Worm (Caenorhabditis elegans): ENCODE results near the gene K07H8.12.

Gene K07H8.12

DNA sequence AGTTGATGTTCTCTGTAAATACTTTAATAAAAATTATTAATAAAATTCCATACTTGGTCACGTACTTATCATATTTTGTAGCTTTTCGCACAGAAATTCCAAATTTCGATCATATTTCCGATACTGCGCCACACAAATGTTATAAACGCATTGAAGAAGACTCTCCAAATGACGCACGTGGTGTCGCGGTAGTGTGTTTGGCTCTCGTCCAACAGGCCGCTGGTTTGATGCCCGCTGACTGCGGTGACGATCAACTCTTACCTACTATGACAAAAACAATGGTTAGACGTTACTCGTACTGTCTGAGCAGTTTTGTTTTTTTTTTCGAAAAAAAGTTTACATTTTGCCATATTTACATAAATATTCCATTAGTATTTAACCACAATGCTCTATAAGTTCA lies 23.7 kb downstream of the K07H8.12 start (continued):
- no peak for TF ChIP-seq mbf-1 (tag; optimal IDR thresholded peaks at IDR 0.05)
- peak; percentile 81 for TF ChIP-seq nhr-129 (tag; optimal IDR thresholded peaks at IDR 0.05)
- no peak for TF ChIP-seq peb-1 (tag; optimal IDR thresholded peaks at IDR 0.05)
- TF ChIP-seq dmd-4 (tag; optimal IDR thresholded peaks at IDR 0.05), result no peak
- peak; percentile 58 for TF ChIP-seq crh-2 (tag; optimal IDR thresholded peaks at IDR 0.05)
- TF ChIP-seq zag-1 (tag; optimal IDR thresholded peaks at IDR 0.05), result no peak
- TF ChIP-seq ztf-1 (GFP tag; conservative IDR thresholded peaks at IDR 0.05), result no peak
- peak; percentile 26 for TF ChIP-seq nhr-25 (tag; optimal IDR thresholded peaks at IDR 0.05)

DNA sequence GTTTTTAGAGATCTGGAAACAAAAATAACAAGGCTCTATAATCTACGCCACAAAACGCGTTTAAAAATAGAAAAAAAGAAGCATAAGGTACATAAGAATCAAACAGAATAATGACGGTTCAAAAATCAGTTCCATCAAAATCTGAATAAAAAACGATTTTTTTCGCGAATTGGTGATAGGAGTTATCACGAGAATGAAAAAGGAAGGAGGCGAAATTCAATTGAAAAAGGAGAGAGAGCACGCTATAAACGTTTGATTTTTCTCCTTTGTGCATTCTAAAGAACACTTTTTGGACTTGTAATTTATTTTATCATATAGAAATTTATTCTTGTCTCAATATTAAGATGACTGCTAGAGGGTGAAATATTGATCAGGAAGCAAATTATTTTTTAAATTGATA lies 25.2 kb downstream of the K07H8.12 start:
- TF ChIP-seq nhr-11 (tag; optimal IDR thresholded peaks at IDR 0.05) (no peak), nhr-10 (tag; optimal IDR thresholded peaks at IDR 0.05) (no peak), unc-62 (GFP tag; optimal IDR thresholded peaks at IDR 0.05) (no peak), skn-1 (tag; optimal IDR thresholded peaks at IDR 0.05) (no peak), nhr-21 (tag; optimal IDR thresholded peaks at IDR 0.05) (no peak), blmp-1 (tag; optimal IDR thresholded peaks at IDR 0.05; ENCODE audit: insufficient read depth) (no peak), fos-1 (tag; optimal IDR thresholded peaks at IDR 0.05) (peak; percentile 56), unc-39 (tag; optimal IDR thresholded peaks at IDR 0.05) (no peak), sma-9 (GFP tag; optimal IDR thresholded peaks at IDR 0.05) (peak; percentile 27), sma-9 (tag; optimal IDR thresholded peaks at IDR 0.05) (no peak)

DNA sequence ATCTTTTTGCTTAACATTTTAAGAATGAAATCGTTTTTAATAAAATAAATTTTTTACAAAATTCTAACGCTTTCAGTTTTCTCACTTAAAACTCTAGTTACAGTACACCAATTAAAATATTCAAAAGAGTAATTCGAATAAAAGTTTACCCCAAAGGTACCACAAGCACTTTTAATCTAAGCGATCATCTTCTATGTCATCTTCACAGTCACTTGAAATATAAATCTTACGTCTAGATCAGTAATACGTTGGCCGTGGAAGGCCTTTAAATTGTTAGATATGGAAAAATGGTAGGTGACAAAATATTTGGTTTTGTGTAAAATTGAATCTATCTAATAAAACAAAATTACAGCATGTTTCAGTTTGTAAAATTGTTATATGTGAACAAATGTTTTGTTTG lies 29.2 kb downstream of the K07H8.12 start:
- TF ChIP-seq nhr-6 (tag; optimal IDR thresholded peaks at IDR 0.05) (no peak), mdl-1 (tag; optimal IDR thresholded peaks at IDR 0.05) (no peak), elt-1 (tag; optimal IDR thresholded peaks at IDR 0.05) (peak; percentile 86), nhr-23 (tag; optimal IDR thresholded peaks at IDR 0.05) (no peak), sma-9 (GFP tag; optimal IDR thresholded peaks at IDR 0.05) (peak; percentile 80), sma-9 (tag; optimal IDR thresholded peaks at IDR 0.05) (no peak), unc-55 (GFP tag; optimal IDR thresholded peaks at IDR 0.05) (no peak), ceh-16 (tag; optimal IDR thresholded peaks at IDR 0.05) (peak; percentile 12), ztf-4 (tag; optimal IDR thresholded peaks at IDR 0.05) (no peak), nhr-25 (tag; optimal IDR thresholded peaks at IDR 0.05) (peak; percentile 37), mab-5 (tag; optimal IDR thresholded peaks at IDR 0.05) (no peak)

DNA sequence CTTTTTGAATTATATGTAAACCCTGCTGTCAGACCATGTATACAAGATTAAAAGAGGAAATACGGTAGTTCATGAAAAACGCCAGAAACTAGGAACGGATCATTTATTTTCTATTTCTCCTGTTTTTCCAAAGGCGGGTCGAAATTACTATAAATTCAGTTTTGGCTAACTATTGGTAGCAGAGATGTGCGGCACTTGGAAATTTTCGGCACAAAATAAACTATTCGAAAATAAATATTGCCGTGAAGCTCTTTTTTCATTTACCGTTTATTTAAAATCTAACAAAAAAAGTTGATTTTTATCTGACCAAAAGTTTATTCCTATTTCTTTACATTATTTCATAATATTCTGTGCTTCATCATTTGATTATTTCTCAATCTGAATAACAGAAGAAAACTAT lies 32.4 kb downstream of the K07H8.12 start, which contains the start of gene T09A12.1:
T09A12.1 (plus strand) TSS at position 301 of the 400 bp plus-strand sequence.
- no peak for TF ChIP-seq snpc-4 (tag; optimal IDR thresholded peaks at IDR 0.05)
- TF ChIP-seq ZK546.5 (tag; optimal IDR thresholded peaks at IDR 0.05), result no peak
- no peak for TF ChIP-seq nhr-23 (tag; optimal IDR thresholded peaks at IDR 0.05)
- no peak for TF ChIP-seq C34F6.9 (tag; optimal IDR thresholded peaks at IDR 0.05)
- TF ChIP-seq sem-4 (tag; optimal IDR thresholded peaks at IDR 0.05), result no peak
- TF ChIP-seq unc-55 (GFP tag; optimal IDR thresholded peaks at IDR 0.05), result no peak
- TF ChIP-seq aly-2 (tag; optimal IDR thresholded peaks at IDR 0.05), result no peak
- TF ChIP-seq mdl-1 (tag; optimal IDR thresholded peaks at IDR 0.05), result no peak
- no peak for TF ChIP-seq nhr-11 (tag; optimal IDR thresholded peaks at IDR 0.05)
- no peak for TF ChIP-seq gmeb-1 (tag; optimal IDR thresholded peaks at IDR 0.05)

DNA sequence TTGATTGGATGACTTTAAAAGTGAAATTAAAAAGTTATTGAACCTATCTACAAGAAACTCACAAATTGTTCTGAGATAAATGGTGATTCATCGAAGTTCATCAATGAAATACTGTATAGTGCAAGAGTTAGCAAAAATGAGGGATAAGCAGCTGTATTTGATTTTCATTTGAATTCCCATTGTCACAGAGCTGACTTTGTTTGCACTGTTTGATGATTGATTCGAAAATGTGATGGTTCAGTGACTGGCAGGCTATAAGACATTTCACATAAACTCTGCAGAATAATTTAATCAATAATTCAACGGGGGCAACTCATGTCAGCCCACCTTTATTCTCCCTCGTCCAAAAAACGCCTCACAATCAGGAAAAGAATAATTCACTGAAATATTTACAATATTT lies 32.9 kb downstream of the K07H8.12 start, which contains the start of gene T09A12.8:
T09A12.8 (minus strand) TSS at position 101 of the 400 bp plus-strand sequence.
- no peak for TF ChIP-seq nhr-25 (tag; optimal IDR thresholded peaks at IDR 0.05)
- TF ChIP-seq sma-9 (GFP tag; optimal IDR thresholded peaks at IDR 0.05), result no peak
- no peak for TF ChIP-seq sma-9 (tag; optimal IDR thresholded peaks at IDR 0.05)
- TF ChIP-seq egl-27 (tag; optimal IDR thresholded peaks at IDR 0.05), result no peak
- TF ChIP-seq elt-1 (tag; optimal IDR thresholded peaks at IDR 0.05), result no peak
- TF ChIP-seq R02D3.7 (tag; optimal IDR thresholded peaks at IDR 0.05), result no peak
- no peak for TF ChIP-seq skn-1 (tag; optimal IDR thresholded peaks at IDR 0.05)
- no peak for TF ChIP-seq lin-13 (GFP tag; optimal IDR thresholded peaks at IDR 0.05)
- no peak for TF ChIP-seq ZK546.5 (tag; optimal IDR thresholded peaks at IDR 0.05)
- no peak for TF ChIP-seq ztf-4 (tag; optimal IDR thresholded peaks at IDR 0.05)
- TF ChIP-seq sem-4 (tag; optimal IDR thresholded peaks at IDR 0.05), result no peak
- no peak for TF ChIP-seq ceh-82 (tag; optimal IDR thresholded peaks at IDR 0.05)
- no peak for TF ChIP-seq nhr-10 (tag; optimal IDR thresholded peaks at IDR 0.05)
- TF ChIP-seq unc-55 (GFP tag; optimal IDR thresholded peaks at IDR 0.05), result no peak
- no peak for TF ChIP-seq sma-3 (GFP tag; optimal IDR thresholded peaks at IDR 0.05)
- no peak for TF ChIP-seq zag-1 (tag; optimal IDR thresholded peaks at IDR 0.05)
- no peak for TF ChIP-seq alr-1 (tag; optimal IDR thresholded peaks at IDR 0.05)
- no peak for TF ChIP-seq nhr-12 (tag; optimal IDR thresholded peaks at IDR 0.05)
- no peak for TF ChIP-seq snpc-4 (tag; optimal IDR thresholded peaks at IDR 0.05)
